Fruit fly (Drosophila melanogaster) whole organism, prepupa: ENCODE measurements around the gene Tl.

ENCODE experiments used
- Blimp-1 ChIP-seq: fragments of 200-800 bp; sonication (Bioruptor generic); optimal IDR thresholded peaks from 3 replicates; lab custom pipeline; 2017; ENCODE audit warnings: missing biosample characterization, missing genetic modification characterization, mild to moderate bottlenecking, moderate library complexity, missing genetic modification reagents
- CG10631 ChIP-seq: fragments of 200-800 bp; sonication (Bioruptor generic); optimal IDR thresholded peaks from 2 replicates; lab custom pipeline; 2016; ENCODE audit warnings: missing biosample characterization, missing genetic modification characterization
- CG10669 ChIP-seq: fragments of 200-800 bp; sonication (Bioruptor generic); optimal IDR thresholded peaks from 3 replicates; lab custom pipeline; 2018; ENCODE audit warnings: missing biosample characterization, mild to moderate bottlenecking, missing genetic modification characterization, moderate library complexity
- CG11294 ChIP-seq: fragments of 200-800 bp; sonication (Bioruptor generic); IDR thresholded peaks from 2 replicates; pipeline ENCODE4 v1.3.6; 2022; ENCODE audit warnings: missing biosample characterization, missing genetic modification characterization
- CG11762 ChIP-seq: fragments of 200-800 bp; sonication (Bioruptor generic); optimal IDR thresholded peaks from 3 replicates; lab custom pipeline; 2016; ENCODE audit warnings: missing biosample characterization, missing genetic modification characterization; ENCODE audit not compliant: insufficient read depth
- CG15336 ChIP-seq: fragments of 200-800 bp; sonication (Bioruptor generic); IDR thresholded peaks from 2 replicates; pipeline ENCODE4 v1.3.6; 2022; ENCODE audit warnings: missing biosample characterization, missing genetic modification characterization
- CG1621 ChIP-seq: fragments of 200-800 bp; sonication (Bioruptor generic); optimal IDR thresholded peaks from 3 replicates; lab custom pipeline; 2018; ENCODE audit warnings: missing biosample characterization, mild to moderate bottlenecking, missing genetic modification characterization
- CG16779 ChIP-seq: fragments of 200-800 bp; sonication (Bioruptor generic); optimal IDR thresholded peaks from 3 replicates; lab custom pipeline; 2017; ENCODE audit warnings: missing biosample characterization, mild to moderate bottlenecking, missing genetic modification characterization
- CG32006 ChIP-seq: fragments of 200-800 bp; sonication (Bioruptor generic); optimal IDR thresholded peaks from 3 replicates; lab custom pipeline; 2017; ENCODE audit warnings: missing biosample characterization, mild to moderate bottlenecking, missing genetic modification characterization
- CG34406 ChIP-seq: fragments of 200-800 bp; sonication (Bioruptor generic); optimal IDR thresholded peaks from 3 replicates; lab custom pipeline; 2016; ENCODE audit warnings: missing biosample characterization, missing genetic modification characterization
- CG3919 ChIP-seq: fragments of 200-800 bp; sonication (Bioruptor generic); optimal IDR thresholded peaks from 3 replicates; lab custom pipeline; 2016; ENCODE audit warnings: missing biosample characterization, missing genetic modification characterization
- CG4318 ChIP-seq: fragments of 200-800 bp; sonication (Bioruptor generic); optimal IDR thresholded peaks from 3 replicates; lab custom pipeline; 2017; ENCODE audit warnings: missing biosample characterization, mild to moderate bottlenecking, missing genetic modification characterization
- CG6163 ChIP-seq: fragments of 200-800 bp; sonication (Bioruptor generic); IDR thresholded peaks from 3 replicates; pipeline ENCODE4 v1.3.6; 2022; ENCODE audit warnings: missing biosample characterization, missing genetic modification characterization
- CG6808 ChIP-seq: fragments of 200-800 bp; sonication (Bioruptor generic); optimal IDR thresholded peaks from 3 replicates; lab custom pipeline; 2017; ENCODE audit warnings: missing biosample characterization, missing genetic modification characterization, mild to moderate bottlenecking, moderate library complexity, missing genetic modification reagents
- CG6854 ChIP-seq: fragments of 200-800 bp; sonication (Bioruptor generic); optimal IDR thresholded peaks from 2 replicates; lab custom pipeline; 2017; ENCODE audit warnings: missing biosample characterization, mild to moderate bottlenecking, missing genetic modification characterization
- CG8319 ChIP-seq: fragments of 200-800 bp; sonication (Bioruptor generic); optimal IDR thresholded peaks from 3 replicates; lab custom pipeline; 2016; ENCODE audit warnings: missing biosample characterization, missing genetic modification characterization
- CG8632 ChIP-seq: fragments of 200-800 bp; sonication (Bioruptor generic); optimal IDR thresholded peaks from 3 replicates; lab custom pipeline; 2016; ENCODE audit warnings: missing biosample characterization, missing genetic modification characterization
- Eip78C ChIP-seq: fragments of 200-800 bp; sonication (Bioruptor generic); peaks from one replicate; lab custom pipeline; 2016; ENCODE audit warnings: missing biosample characterization, missing genetic modification characterization
- Eip93F ChIP-seq: fragments of 200-800 bp; sonication (Bioruptor generic); optimal IDR thresholded peaks from 2 replicates; lab custom pipeline; 2016; ENCODE audit warnings: missing biosample characterization, mild to moderate bottlenecking, missing genetic modification characterization
- Gug ChIP-seq: fragments of 200-800 bp; sonication (Bioruptor generic); IDR thresholded peaks from 2 replicates; pipeline ENCODE4 v1.3.6; 2022; ENCODE audit warnings: missing biosample characterization, missing genetic modification characterization
- Hr38 ChIP-seq: sonication (Bioruptor generic); optimal IDR thresholded peaks from 2 replicates; lab custom pipeline; 2016; ENCODE audit warnings: missing biosample characterization, missing genetic modification characterization
- Hr39 ChIP-seq: fragments of 200-800 bp; sonication (Bioruptor generic); optimal IDR thresholded peaks from 2 replicates; lab custom pipeline; 2016; ENCODE audit warnings: missing biosample characterization, missing genetic modification characterization
- Hr4 ChIP-seq: fragments of 200-800 bp; sonication (Bioruptor generic); optimal IDR thresholded peaks from 3 replicates; lab custom pipeline; 2016; ENCODE audit warnings: missing biosample characterization, missing genetic modification characterization
- Lpt ChIP-seq: fragments of 200-800 bp; sonication (Bioruptor generic); optimal IDR thresholded peaks from 3 replicates; lab custom pipeline; 2016; ENCODE audit warnings: missing biosample characterization, missing genetic modification characterization
- Smox ChIP-seq: fragments of 200-800 bp; sonication (Bioruptor generic); optimal IDR thresholded peaks from 3 replicates; lab custom pipeline; 2016; ENCODE audit warnings: missing biosample characterization, missing genetic modification characterization
- Sox102F ChIP-seq: fragments of 200-800 bp; sonication (Bioruptor generic); optimal IDR thresholded peaks from 2 replicates; lab custom pipeline; 2016; ENCODE audit warnings: missing biosample characterization, mild to moderate bottlenecking, missing genetic modification characterization
- Sox14 ChIP-seq: fragments of 200-800 bp; sonication (Bioruptor generic); optimal IDR thresholded peaks from 3 replicates; lab custom pipeline; 2016; ENCODE audit warnings: missing biosample characterization, missing genetic modification characterization
- Sox15 ChIP-seq: fragments of 200-800 bp; sonication (Bioruptor generic); optimal IDR thresholded peaks from 3 replicates; lab custom pipeline; 2016; ENCODE audit warnings: missing biosample characterization, missing genetic modification characterization
- achi ChIP-seq: fragments of 200-800 bp; sonication (Bioruptor generic); optimal IDR thresholded peaks from 3 replicates; lab custom pipeline; 2016; ENCODE audit warnings: missing biosample characterization, missing genetic modification characterization
- cyc ChIP-seq: fragments of 200-800 bp; sonication (Bioruptor generic); optimal IDR thresholded peaks from 3 replicates; lab custom pipeline; 2016; ENCODE audit warnings: missing biosample characterization, missing genetic modification characterization
- esn ChIP-seq: fragments of 200-800 bp; sonication (Bioruptor generic); optimal IDR thresholded peaks from 2 replicates; lab custom pipeline; 2016; ENCODE audit warnings: missing biosample characterization, mild to moderate bottlenecking, missing genetic modification characterization, moderate library complexity
- fd59A ChIP-seq: fragments of 200-800 bp; sonication (Bioruptor generic); optimal IDR thresholded peaks from 2 replicates; lab custom pipeline; 2017; ENCODE audit warnings: missing biosample characterization, mild to moderate bottlenecking, missing genetic modification characterization, missing genetic modification reagents
- fd85E ChIP-seq: fragments of 200-800 bp; sonication (Bioruptor generic); optimal IDR thresholded peaks from 3 replicates; lab custom pipeline; 2016; ENCODE audit warnings: missing biosample characterization, missing genetic modification characterization
- fkh ChIP-seq: fragments of 200-800 bp; sonication (Bioruptor generic); optimal IDR thresholded peaks from 3 replicates; lab custom pipeline; 2017; ENCODE audit warnings: missing biosample characterization, mild to moderate bottlenecking, missing genetic modification characterization, moderate library complexity
- net ChIP-seq: fragments of 200-800 bp; sonication (Bioruptor generic); optimal IDR thresholded peaks from 3 replicates; lab custom pipeline; 2016; ENCODE audit warnings: missing biosample characterization, missing genetic modification characterization
- pdm3 ChIP-seq: fragments of 200-800 bp; sonication (Bioruptor generic); optimal IDR thresholded peaks from 3 replicates; lab custom pipeline; 2016; ENCODE audit warnings: missing biosample characterization, missing genetic modification characterization
- salr ChIP-seq, 2 experiments: fragments of 200-800 bp; sonication (Bioruptor generic); optimal IDR thresholded peaks; 3 replicates each; lab custom pipeline; 2016 to 2018; ENCODE audit warnings: missing biosample characterization in 2 of 2, missing genetic modification characterization in 2 of 2, mild to moderate bottlenecking in 1 of 2
- spab ChIP-seq: fragments of 200-800 bp; sonication (Bioruptor generic); optimal IDR thresholded peaks from 2 replicates; lab custom pipeline; 2017; ENCODE audit warnings: missing biosample characterization, mild to moderate bottlenecking, missing genetic modification characterization, missing genetic modification reagents
- ss ChIP-seq, 2 experiments: fragments of 200-800 bp; sonication (Bioruptor generic); optimal IDR thresholded peaks; 2 replicates in 1 of 2; 3 replicates in 1 of 2; lab custom pipeline; 2017 to 2018; ENCODE audit warnings: mild to moderate bottlenecking in 2 of 2, missing biosample characterization in 2 of 2, missing genetic modification characterization in 2 of 2, moderate library complexity in 1 of 2
- svp ChIP-seq: fragments of 200-800 bp; sonication (Bioruptor generic); peaks from one replicate; lab custom pipeline; 2016; ENCODE audit warnings: missing biosample characterization, missing genetic modification characterization
- topi ChIP-seq: fragments of 200-800 bp; sonication (Bioruptor generic); optimal IDR thresholded peaks from 3 replicates; lab custom pipeline; 2016; ENCODE audit warnings: missing biosample characterization, missing genetic modification characterization

Gene Tl

dm6 chr3R:26859228-26859627 lies 60.4 kb downstream of the Tl start (continued):
- peak; percentile 21 for TF ChIP-seq fd59A (GFP tag; lab: Kevin White, UChicago)
- peak; percentile 52 for TF ChIP-seq CG32006 (GFP tag; lab: Kevin White, UChicago)
- peak; percentile 28 for TF ChIP-seq pdm3 (GFP tag; lab: Kevin White, UChicago)
- TF ChIP-seq salr (GFP tag; optimal IDR thresholded peaks at IDR 0.05; lab: Kevin White, UChicago): peak in 1 of 2 experiments; percentile 20
- TF ChIP-seq Blimp-1: no peak
- no peak for TF ChIP-seq Lpt
- peak; percentile 16 for TF ChIP-seq spab
- peak; percentile 80 for TF ChIP-seq CG6163 (GFP tag; lab: Robert Waterston, UW)
- TF ChIP-seq, all 60 proteins: peak for 44

dm6 chr3R:26862213-26862612 lies 63.4 kb downstream of the Tl start:
- no peak for TF ChIP-seq Sox102F
- TF ChIP-seq spab: no peak
- no peak for TF ChIP-seq Hr38 (GFP tag; lab: Kevin White, UChicago)
- no peak for TF ChIP-seq fd59A (GFP tag; lab: Kevin White, UChicago)

- TF ChIP-seq cyc (GFP tag; lab: Kevin White, UChicago): no peak
- peak; percentile 30 for TF ChIP-seq Sox14 (GFP tag; lab: Kevin White, UChicago)
- TF ChIP-seq fkh: peak; percentile 72
- no peak for TF ChIP-seq Sox15 (GFP tag; lab: Kevin White, UChicago)
- peak; percentile 65 for TF ChIP-seq Eip78C
Measured at dm6 chr3R:26862848-26863448, 64.1 kb downstream of the Tl start, which contains the start of the genes Lerp and IntS12. Gene Lerp (minus strand): TSS chr3R:26863130. Gene IntS12 (plus strand): TSS chr3R:26863376.

dm6 chr3R:26866577-26867456 lies 68.0 kb downstream of the Tl start, which contains the start of the genes ball and His2Av:
Gene ball (minus strand): TSS chr3R:26866807.
Gene His2Av (plus strand): TSS chr3R:26866929.
- peak; percentile 90 for TF ChIP-seq Eip78C
- TF ChIP-seq CG6854 (GFP tag; lab: Kevin White, UChicago): no peak
- TF ChIP-seq Gug (GFP tag; lab: Robert Waterston, UW): peak; percentile 76
- TF ChIP-seq Smox (GFP tag; lab: Kevin White, UChicago): peak; percentile 79
- TF ChIP-seq Hr38 (GFP tag; lab: Kevin White, UChicago): peak; percentile 61
- no peak for TF ChIP-seq ss (GFP tag; optimal IDR thresholded peaks at IDR 0.05; lab: Kevin White, UChicago)
- TF ChIP-seq CG10631 (GFP tag; lab: Kevin White, UChicago): peak; percentile 79
- TF ChIP-seq CG32006 (GFP tag; lab: Kevin White, UChicago): peak; percentile 60
- no peak for TF ChIP-seq CG16779 (tag; lab: Kevin White, UChicago)
- TF ChIP-seq fd59A (GFP tag; lab: Kevin White, UChicago): no peak
- TF ChIP-seq Sox15 (GFP tag; lab: Kevin White, UChicago): peak; percentile 75
- peak; percentile 6 for TF ChIP-seq CG6808 (GFP tag; lab: Kevin White, UChicago)
- TF ChIP-seq CG10669 (GFP tag; lab: Kevin White, UChicago): peak; percentile 53
- peak; percentile 51 for TF ChIP-seq Eip93F (GFP tag; lab: Kevin White, UChicago)
- peak; percentile 87 for TF ChIP-seq CG1621 (tag; lab: Kevin White, UChicago)
- peak; percentile 18 for TF ChIP-seq spab
- TF ChIP-seq CG3919 (GFP tag; lab: Kevin White, UChicago): peak; percentile 85
- TF ChIP-seq CG8632 (GFP tag; lab: Kevin White, UChicago): peak; percentile 66
- TF ChIP-seq svp (GFP tag; lab: Kevin White, UChicago): peak; percentile 88
- no peak for TF ChIP-seq CG4318 (GFP tag; lab: Kevin White, UChicago)
- peak; percentile 58 for TF ChIP-seq CG11762 (GFP tag; lab: Kevin White, UChicago)
- peak; percentile 83 for TF ChIP-seq net (GFP tag; lab: Kevin White, UChicago)
- TF ChIP-seq Sox102F: peak; percentile 69
- TF ChIP-seq Blimp-1: no peak
- peak; percentile 80 for TF ChIP-seq achi (GFP tag; lab: Kevin White, UChicago)
- peak; percentile 81 for TF ChIP-seq CG6163 (GFP tag; lab: Robert Waterston, UW)
- TF ChIP-seq esn: peak; percentile 83
- no peak for TF ChIP-seq fd85E (GFP tag; lab: Kevin White, UChicago)
- TF ChIP-seq CG15336: peak; percentile 74
- TF ChIP-seq topi: peak; percentile 70
- TF ChIP-seq CG34406 (GFP tag; lab: Kevin White, UChicago): peak; percentile 67
- TF ChIP-seq CG11294 (GFP tag; lab: Robert Waterston, UW): peak; percentile 27; the same call in 1 of the 2 replicates
- TF ChIP-seq Hr39 (GFP tag; lab: Kevin White, UChicago): peak; percentile 90
- TF ChIP-seq CG8319 (GFP tag; lab: Kevin White, UChicago): peak; percentile 72
- TF ChIP-seq Hr4 (GFP tag; lab: Kevin White, UChicago): peak; percentile 87
